Fruit fly (Drosophila melanogaster): ENCODE measurements around the gene CG44838.

DNA sequence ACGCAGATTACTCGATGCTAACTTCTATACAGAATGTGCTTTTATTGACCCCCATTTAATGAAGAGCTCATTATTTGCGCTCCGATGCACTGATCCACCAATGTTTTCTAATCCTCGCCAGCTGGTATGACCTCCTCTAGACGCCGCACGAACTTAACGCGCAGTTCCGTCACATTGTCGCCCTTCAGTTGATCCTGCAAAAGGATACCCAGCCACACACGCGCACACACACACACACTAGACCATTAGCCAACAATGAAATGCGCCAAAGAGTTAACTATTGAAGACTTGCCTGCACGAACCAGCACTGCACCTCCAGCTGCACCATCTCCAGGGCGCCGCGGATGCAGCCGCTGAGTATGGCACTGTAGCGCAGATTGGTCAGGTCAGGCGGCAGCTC lies 22.0 kb upstream of the CG44838 start:
- TF ChIP-seq psq (optimal IDR thresholded peaks at IDR 0.05) (no peak), Myc (optimal IDR thresholded peaks at IDR 0.05) (no peak)
